Fruit fly (Drosophila melanogaster) whole organism, embryonic: ENCODE measurements around the gene sisA.
A peak's percentile ranks its signal among the peaks of the same experiment; 100 is the strongest.

ENCODE experiments used
- Blimp-1 ChIP-seq: fragments of 200-800 bp; sonication (Bioruptor generic); optimal IDR thresholded peaks from 3 replicates; lab custom pipeline; 2018; ENCODE audit warnings: missing biosample characterization, missing genetic modification characterization, mild to moderate bottlenecking, moderate library complexity, missing genetic modification reagents
- CG10209 ChIP-seq: fragments of 200-800 bp; sonication (Bioruptor generic); optimal IDR thresholded peaks from 3 replicates; lab custom pipeline; 2017; ENCODE audit warnings: missing biosample characterization, mild to moderate bottlenecking, missing genetic modification characterization, missing genetic modification reagents
- CG10959 ChIP-seq: fragments of 200-800 bp; sonication (Bioruptor generic); IDR thresholded peaks from 2 replicates; pipeline ENCODE4 v1.3.6; 2022; ENCODE audit warnings: missing biosample characterization, missing genetic modification characterization
- CG11695 ChIP-seq: fragments of 200-800 bp; sonication (Bioruptor generic); IDR thresholded peaks from 3 replicates; pipeline ENCODE4 v1.3.6; 2022; ENCODE audit warnings: missing biosample characterization, missing genetic modification characterization
- CG12391 ChIP-seq: fragments of 200-800 bp; sonication (Bioruptor generic); optimal IDR thresholded peaks from 3 replicates; lab custom pipeline; 2018; ENCODE audit warnings: missing biosample characterization, mild to moderate bottlenecking, missing genetic modification characterization, moderate library complexity
- CG12744 ChIP-seq: fragments of 200-800 bp; sonication (Bioruptor generic); optimal IDR thresholded peaks from 2 replicates; lab custom pipeline; 2016; ENCODE audit warnings: missing biosample characterization, missing genetic modification characterization
- CG13775 ChIP-seq: fragments of 200-800 bp; sonication (Bioruptor generic); optimal IDR thresholded peaks from 3 replicates; lab custom pipeline; 2017; ENCODE audit warnings: missing biosample characterization, mild to moderate bottlenecking, missing genetic modification characterization
- CG14050 ChIP-seq: fragments of 200-800 bp; sonication (Bioruptor generic); IDR thresholded peaks from 3 replicates; pipeline ENCODE4 v1.3.6; 2022; ENCODE audit warnings: missing biosample characterization, missing genetic modification characterization
- CG15011 ChIP-seq: fragments of 200-800 bp; sonication (Bioruptor generic); optimal IDR thresholded peaks from 3 replicates; lab custom pipeline; 2018; ENCODE audit warnings: missing biosample characterization, mild to moderate bottlenecking, missing genetic modification characterization
- CG15269 ChIP-seq: fragments of 200-800 bp; sonication (Bioruptor generic); optimal IDR thresholded peaks from 2 replicates; lab custom pipeline; 2018; ENCODE audit warnings: missing biosample characterization, mild to moderate bottlenecking, missing genetic modification characterization, moderate library complexity
- CG2199 ChIP-seq: fragments of 200-800 bp; sonication (Bioruptor generic); IDR thresholded peaks from 3 replicates; pipeline ENCODE4 v1.3.6; 2022; ENCODE audit warnings: missing biosample characterization, missing genetic modification characterization
- CG31441 ChIP-seq: fragments of 200-800 bp; sonication (Bioruptor generic); IDR thresholded peaks from 2 replicates; pipeline ENCODE4 v1.3.6; 2022; ENCODE audit warnings: missing biosample characterization, missing genetic modification characterization
- CG3847 ChIP-seq: fragments of 200-800 bp; sonication (Bioruptor generic); IDR thresholded peaks from 2 replicates; pipeline ENCODE4 v1.3.6; 2022; ENCODE audit warnings: missing biosample characterization, missing genetic modification characterization
- CG4617 ChIP-seq: fragments of 200-800 bp; sonication (Bioruptor generic); optimal IDR thresholded peaks from 3 replicates; lab custom pipeline; 2016; ENCODE audit warnings: missing biosample characterization, missing genetic modification characterization, borderline replicate concordance
- CG4854 ChIP-seq: fragments of 200-800 bp; sonication (Bioruptor generic); optimal IDR thresholded peaks from 2 replicates; lab custom pipeline; 2016; ENCODE audit warnings: missing biosample characterization, missing genetic modification characterization, inconsistent platforms
- CG5245 ChIP-seq: fragments of 200-800 bp; sonication (Bioruptor generic); optimal IDR thresholded peaks from 3 replicates; lab custom pipeline; 2016; ENCODE audit warnings: missing biosample characterization, missing genetic modification characterization
- CG6765 ChIP-seq: fragments of 200-800 bp; sonication (Bioruptor generic); optimal IDR thresholded peaks from 3 replicates; lab custom pipeline; 2017; ENCODE audit warnings: missing biosample characterization, mild to moderate bottlenecking, missing genetic modification characterization
- CG7839 ChIP-seq: fragments of 200-800 bp; sonication (Bioruptor generic); optimal IDR thresholded peaks from 3 replicates; lab custom pipeline; 2018; ENCODE audit warnings: missing biosample characterization, mild to moderate bottlenecking, missing genetic modification characterization, moderate library complexity
- CG7987 ChIP-seq: fragments of 200-800 bp; sonication (Bioruptor generic); optimal IDR thresholded peaks from 2 replicates; lab custom pipeline; 2018; ENCODE audit warnings: missing biosample characterization, mild to moderate bottlenecking, missing genetic modification characterization, moderate library complexity
- CG8388 ChIP-seq: fragments of 200-800 bp; sonication (Bioruptor generic); optimal IDR thresholded peaks from 2 replicates; lab custom pipeline; 2019; ENCODE audit warnings: missing biosample characterization, mild to moderate bottlenecking, missing genetic modification characterization, moderate library complexity
- CG8924 ChIP-seq: fragments of 200-800 bp; optimal IDR thresholded peaks from 3 replicates; lab custom pipeline; 2019; ENCODE audit warnings: missing biosample characterization, mild to moderate bottlenecking, missing genetic modification characterization, moderate library complexity
- CTCF ChIP-seq: fragments of 200-800 bp; sonication (Bioruptor generic); optimal IDR thresholded peaks from 2 replicates; lab custom pipeline; 2017; ENCODE audit warnings: missing biosample characterization, mild to moderate bottlenecking, missing genetic modification characterization, moderate library complexity
- HLHmδ ChIP-seq: fragments of 200-800 bp; sonication (Bioruptor generic); optimal IDR thresholded peaks from 2 replicates; lab custom pipeline; 2018; ENCODE audit warnings: missing biosample characterization, mild to moderate bottlenecking, missing genetic modification characterization, moderate library complexity
- Lpt ChIP-seq: fragments of >200 bp; optimal IDR thresholded peaks from 2 replicates; lab custom pipeline; 2018; ENCODE audit warnings: missing biosample characterization, missing genetic modification characterization
- Optix ChIP-seq: fragments of 200-800 bp; sonication (Bioruptor generic); IDR thresholded peaks from 3 replicates; pipeline ENCODE4 v1.3.6; 2022; ENCODE audit warnings: missing biosample characterization, missing genetic modification characterization
- Sry-δ ChIP-seq: fragments of 200-800 bp; sonication (Bioruptor generic); optimal IDR thresholded peaks from 2 replicates; lab custom pipeline; 2016; ENCODE audit warnings: missing biosample characterization, missing genetic modification characterization
- Trl ChIP-seq, 3 experiments: fragments of >200 bp in 2 of 3; fragments of 200-800 bp in 1 of 3; sonication (Bioruptor generic) in 1 of 3; optimal IDR thresholded peaks; 2 replicates in 1 of 3; 3 replicates in 2 of 3; lab custom pipeline; 2016 to 2017; ENCODE audit warnings: missing biosample characterization in 1 of 3, missing genetic modification characterization in 1 of 3
- ac ChIP-seq: fragments of 200-800 bp; sonication (Bioruptor generic); optimal IDR thresholded peaks from 3 replicates; lab custom pipeline; 2017; ENCODE audit warnings: missing biosample characterization, mild to moderate bottlenecking, missing genetic modification characterization
- ara ChIP-seq: fragments of 200-800 bp; sonication (Bioruptor generic); IDR thresholded peaks from 2 replicates; pipeline ENCODE4 v1.3.6; 2022; ENCODE audit warnings: missing biosample characterization, missing genetic modification characterization
- bab2 ChIP-seq: fragments of 200-800 bp; sonication (Bioruptor generic); optimal IDR thresholded peaks from 2 replicates; lab custom pipeline; 2016; ENCODE audit warnings: missing biosample characterization, missing genetic modification characterization
- caup ChIP-seq: fragments of 200-800 bp; sonication (Bioruptor generic); optimal IDR thresholded peaks from 3 replicates; lab custom pipeline; 2017; ENCODE audit warnings: missing biosample characterization, mild to moderate bottlenecking, missing genetic modification characterization, moderate library complexity; ENCODE audit not compliant: severe bottlenecking
- chn ChIP-seq: fragments of 200-800 bp; sonication (Bioruptor generic); optimal IDR thresholded peaks from 2 replicates; lab custom pipeline; 2016; ENCODE audit warnings: missing biosample characterization, missing genetic modification characterization
- crol ChIP-seq: fragments of 200-800 bp; sonication (Bioruptor generic); IDR thresholded peaks from 2 replicates; pipeline ENCODE4 v1.3.6; 2022; ENCODE audit warnings: missing biosample characterization, missing genetic modification characterization
- danr ChIP-seq: fragments of 200-800 bp; sonication (Bioruptor generic); IDR thresholded peaks from 2 replicates; pipeline ENCODE4 v1.3.6; 2022; ENCODE audit warnings: missing biosample characterization, missing genetic modification characterization
- fu2 ChIP-seq: fragments of 200-800 bp; sonication (Bioruptor generic); optimal IDR thresholded peaks from 2 replicates; lab custom pipeline; 2016; ENCODE audit warnings: missing biosample characterization, missing genetic modification characterization
- gcm ChIP-seq: fragments of 200-800 bp; sonication (Bioruptor generic); optimal IDR thresholded peaks from 2 replicates; lab custom pipeline; 2019; ENCODE audit warnings: missing biosample characterization, mild to moderate bottlenecking, missing genetic modification characterization, moderate library complexity
- gro ChIP-seq: fragments of 200-800 bp; sonication (Bioruptor generic); optimal IDR thresholded peaks from 2 replicates; lab custom pipeline; 2016; ENCODE audit warnings: missing biosample characterization, missing genetic modification characterization
- gsb-n ChIP-seq: fragments of 200-800 bp; sonication (Bioruptor generic); optimal IDR thresholded peaks from 3 replicates; lab custom pipeline; 2018; ENCODE audit warnings: missing biosample characterization, mild to moderate bottlenecking, missing genetic modification characterization
- hbn ChIP-seq: fragments of 200-800 bp; sonication (Bioruptor generic); IDR thresholded peaks from 2 replicates; pipeline ENCODE4 v1.3.6; 2022; ENCODE audit warnings: missing biosample characterization, missing genetic modification characterization; ENCODE audit not compliant: partially characterized antibody
- inv ChIP-seq: fragments of 200-800 bp; sonication (Bioruptor generic); IDR thresholded peaks from 2 replicates; pipeline ENCODE4 v1.3.6; 2022; ENCODE audit warnings: missing biosample characterization, missing genetic modification characterization; ENCODE audit not compliant: partially characterized antibody
- kah ChIP-seq: fragments of 200-800 bp; sonication (Bioruptor generic); optimal IDR thresholded peaks from 2 replicates; lab custom pipeline; 2018; ENCODE audit warnings: missing biosample characterization, mild to moderate bottlenecking, missing genetic modification characterization
- kay ChIP-seq: fragments of 200-800 bp; sonication (Bioruptor generic); optimal IDR thresholded peaks from 2 replicates; lab custom pipeline; 2016; ENCODE audit warnings: missing biosample characterization, missing genetic modification characterization
- klu ChIP-seq: fragments of 200-800 bp; sonication (Bioruptor generic); IDR thresholded peaks from 2 replicates; pipeline ENCODE4 v1.3.6; 2022; ENCODE audit warnings: missing biosample characterization, missing genetic modification characterization
- mam ChIP-seq: fragments of 200-800 bp; sonication (Bioruptor generic); optimal IDR thresholded peaks from 3 replicates; lab custom pipeline; 2016; ENCODE audit warnings: missing biosample characterization, missing genetic modification characterization
- org-1 ChIP-seq: fragments of 200-800 bp; sonication (Bioruptor generic); optimal IDR thresholded peaks from 2 replicates; lab custom pipeline; 2017; ENCODE audit warnings: missing biosample characterization, missing genetic modification characterization
- sisA ChIP-seq: fragments of 200-800 bp; sonication (Bioruptor generic); IDR thresholded peaks from 2 replicates; pipeline ENCODE4 v1.3.6; 2022; ENCODE audit warnings: missing biosample characterization, missing genetic modification characterization
- sna ChIP-seq: fragments of 200-800 bp; sonication (Bioruptor generic); IDR thresholded peaks from 2 replicates; pipeline ENCODE4 v1.3.6; 2022; ENCODE audit warnings: missing biosample characterization, missing genetic modification characterization; ENCODE audit not compliant: partially characterized antibody
- so ChIP-seq: fragments of 200-800 bp; sonication (Bioruptor generic); IDR thresholded peaks from 3 replicates; pipeline ENCODE4 v1.3.6; 2022; ENCODE audit warnings: missing biosample characterization, missing genetic modification characterization
- wor ChIP-seq: fragments of 200-800 bp; sonication (Bioruptor generic); IDR thresholded peaks from 2 replicates; pipeline ENCODE4 v1.3.6; 2022; ENCODE audit warnings: missing biosample characterization, missing genetic modification characterization

Gene sisA

dm6 chrX:11338047-11338747 lies 16.0 kb upstream of the sisA start (continued):
- TF ChIP-seq so (GFP tag; lab: Robert Waterston, UW): peak; percentile 66; the same call in 1 of the 3 replicates
- 0 out of 2 replicates have a peak, but pooled peaks have one; percentile 28 for TF ChIP-seq wor (GFP tag; lab: Robert Waterston, UW)
- TF ChIP-seq sna: no peak
- TF ChIP-seq CG31441 (GFP tag; lab: Robert Waterston, UW): no peak
- peak; percentile 27; the same call in 1 of the 2 replicates for TF ChIP-seq crol (GFP tag; lab: Robert Waterston, UW)
- TF ChIP-seq chn (GFP tag; lab: Kevin White, UChicago): peak; percentile 65
- peak; percentile 58 for TF ChIP-seq kay (GFP tag; lab: Kevin White, UChicago)
- no peak for TF ChIP-seq ac (GFP tag; lab: Kevin White, UChicago)
- TF ChIP-seq sisA: peak; percentile 69
- TF ChIP-seq gcm (GFP tag; lab: Kevin White, UChicago): no peak
- TF ChIP-seq bab2 (GFP tag; lab: Kevin White, UChicago): peak; percentile 65
- peak; percentile 86 for TF ChIP-seq CG15269 (tag; lab: Kevin White, UChicago)
- no peak for TF ChIP-seq CG14050 (GFP tag; lab: Robert Waterston, UW)
- peak; percentile 59 for TF ChIP-seq CG4854 (GFP tag; lab: Kevin White, UChicago)
- no peak for TF ChIP-seq CTCF
- peak; percentile 26 for TF ChIP-seq Sry-δ
- no peak for TF ChIP-seq CG7987 (GFP tag; lab: Kevin White, UChicago)
- no peak for TF ChIP-seq inv (GFP tag; lab: Robert Waterston, UW)
- TF ChIP-seq klu (GFP tag; lab: Robert Waterston, UW): 0 out of 2 replicates have a peak, but pooled peaks have one; percentile 16
- TF ChIP-seq CG4617 (GFP tag; lab: Kevin White, UChicago): no peak
- peak; percentile 32 for TF ChIP-seq gro (GFP tag; lab: Kevin White, UChicago)
- TF ChIP-seq org-1 (GFP tag; lab: Kevin White, UChicago): peak; percentile 68
- no peak for TF ChIP-seq HLHmδ (GFP tag; lab: Kevin White, UChicago)
- TF ChIP-seq CG12391 (tag; lab: Kevin White, UChicago): peak; percentile 80
- TF ChIP-seq mam (GFP tag; lab: Kevin White, UChicago): peak; percentile 62
- TF ChIP-seq Optix (GFP tag; lab: Robert Waterston, UW): no peak
- no peak for TF ChIP-seq Lpt (GFP tag; lab: Kevin White, UChicago)
- TF ChIP-seq Blimp-1 (GFP tag; lab: Kevin White, UChicago): peak; percentile 73
- peak; percentile 69 for TF ChIP-seq CG8924 (tag; lab: Kevin White, UChicago)
- no peak for TF ChIP-seq CG2199 (GFP tag; lab: Robert Waterston, UW)
- TF ChIP-seq CG3847 (GFP tag; lab: Robert Waterston, UW): 0 out of 2 replicates have a peak, but pooled peaks have one; percentile 24
- peak; percentile 84 for TF ChIP-seq CG7839 (tag; lab: Kevin White, UChicago)
- TF ChIP-seq CG11695: peak; percentile 73
- 0 out of 2 replicates have a peak, but pooled peaks have one; percentile 18 for TF ChIP-seq CG10959 (GFP tag; lab: Robert Waterston, UW)
- no peak for TF ChIP-seq ara (GFP tag; lab: Robert Waterston, UW)
- TF ChIP-seq CG12744: peak; percentile 23
- TF ChIP-seq CG8388 (GFP tag; lab: Kevin White, UChicago): peak; percentile 72
- peak; percentile 34; the same call in 1 of the 2 replicates for TF ChIP-seq danr (GFP tag; lab: Robert Waterston, UW)
- TF ChIP-seq CG5245 (GFP tag; lab: Kevin White, UChicago): peak; percentile 50
- peak; percentile 71 for TF ChIP-seq CG10209 (GFP tag; lab: Kevin White, UChicago)
- peak; percentile 29 for TF ChIP-seq CG6765
- TF ChIP-seq kah (GFP tag; lab: Kevin White, UChicago): peak; percentile 13
- TF ChIP-seq gsb-n (tag; lab: Kevin White, UChicago): no peak
- peak; percentile 63 for TF ChIP-seq fu2
- TF ChIP-seq caup (GFP tag; lab: Kevin White, UChicago): peak; percentile 20
- TF ChIP-seq Trl (optimal IDR thresholded peaks at IDR 0.05; lab: Kevin White, UChicago): no peak
- TF ChIP-seq Trl (GFP tag; optimal IDR thresholded peaks at IDR 0.05; lab: Kevin White, UChicago): peak; percentile 71
- no peak for TF ChIP-seq CG15011 (GFP tag; lab: Kevin White, UChicago)
- no peak for TF ChIP-seq hbn
- peak; percentile 70 for TF ChIP-seq CG13775 (GFP tag; lab: Kevin White, UChicago)
